Fruit fly (Drosophila melanogaster) whole organism, embryonic: ENCODE results near the gene CG3088.

ENCODE experiments used
- CG10267 ChIP-seq: fragments of 200-800 bp; sonication (Bioruptor generic); optimal IDR thresholded peaks from 2 replicates; lab custom pipeline; 2018; ENCODE audit warnings: missing biosample characterization, mild to moderate bottlenecking, missing genetic modification characterization, moderate library complexity
- CG10431 ChIP-seq: fragments of 200-800 bp; sonication (Bioruptor generic); optimal IDR thresholded peaks from 3 replicates; lab custom pipeline; 2018; ENCODE audit warnings: missing biosample characterization, mild to moderate bottlenecking, missing genetic modification characterization
- CG11504 ChIP-seq: fragments of 200-800 bp; sonication (Bioruptor generic); optimal IDR thresholded peaks from 3 replicates; lab custom pipeline; 2019; ENCODE audit warnings: missing biosample characterization, mild to moderate bottlenecking, missing genetic modification characterization, moderate library complexity
- CG11560 ChIP-seq: fragments of 200-800 bp; sonication (Bioruptor generic); IDR thresholded peaks from 3 replicates; pipeline ENCODE4 v1.3.6; 2022; ENCODE audit warnings: missing biosample characterization, missing genetic modification characterization
- CG11696 ChIP-seq: fragments of 200-800 bp; sonication (Bioruptor generic); IDR thresholded peaks from 2 replicates; pipeline ENCODE4 v1.3.6; 2022; ENCODE audit warnings: missing biosample characterization, missing genetic modification characterization
- CG13123 ChIP-seq: fragments of 200-800 bp; sonication (Bioruptor generic); optimal IDR thresholded peaks from 2 replicates; lab custom pipeline; 2016; ENCODE audit warnings: missing biosample characterization, missing genetic modification characterization
- CG13624 ChIP-seq: fragments of 200-800 bp; sonication (Bioruptor generic); optimal IDR thresholded peaks from 2 replicates; lab custom pipeline; 2016; ENCODE audit warnings: missing biosample characterization, missing genetic modification characterization
- CG14050 ChIP-seq: fragments of 200-800 bp; sonication (Bioruptor generic); IDR thresholded peaks from 3 replicates; pipeline ENCODE4 v1.3.6; 2022; ENCODE audit warnings: missing biosample characterization, missing genetic modification characterization
- CG14710 ChIP-seq: fragments of 200-800 bp; sonication (Bioruptor generic); optimal IDR thresholded peaks from 3 replicates; lab custom pipeline; 2019; ENCODE audit warnings: missing biosample characterization, mild to moderate bottlenecking, missing genetic modification characterization, moderate library complexity
- CG15479 ChIP-seq: fragments of 200-800 bp; sonication (Bioruptor generic); optimal IDR thresholded peaks from 3 replicates; lab custom pipeline; 2019; ENCODE audit warnings: missing biosample characterization, mild to moderate bottlenecking, missing genetic modification characterization, moderate library complexity
- CG15696 ChIP-seq: fragments of 200-800 bp; sonication (Bioruptor generic); optimal IDR thresholded peaks from 2 replicates; lab custom pipeline; 2019; ENCODE audit warnings: missing biosample characterization, mild to moderate bottlenecking, missing genetic modification characterization, moderate library complexity
- CG17361 ChIP-seq: fragments of 200-800 bp; sonication (Bioruptor generic); IDR thresholded peaks from 3 replicates; pipeline ENCODE4 v1.3.6; 2022; ENCODE audit warnings: missing biosample characterization, missing genetic modification characterization
- CG17612 ChIP-seq: fragments of 200-800 bp; sonication (Bioruptor generic); IDR thresholded peaks from 2 replicates; pipeline ENCODE4 v1.3.6; 2022; ENCODE audit warnings: missing biosample characterization, missing genetic modification characterization
- CG17802 ChIP-seq: fragments of 200-800 bp; sonication (Bioruptor generic); optimal IDR thresholded peaks from 2 replicates; lab custom pipeline; 2018; ENCODE audit warnings: missing biosample characterization, mild to moderate bottlenecking, missing genetic modification characterization, moderate library complexity
- CG18599 ChIP-seq: fragments of 200-800 bp; sonication (Bioruptor generic); optimal IDR thresholded peaks from 3 replicates; lab custom pipeline; 2017; ENCODE audit warnings: missing biosample characterization, missing genetic modification characterization, mild to moderate bottlenecking, moderate library complexity, missing genetic modification reagents
- CG30020 ChIP-seq: fragments of 200-800 bp; optimal IDR thresholded peaks from 2 replicates; lab custom pipeline; 2019; ENCODE audit warnings: missing biosample characterization, mild to moderate bottlenecking, missing genetic modification characterization, moderate library complexity
- CG3281 ChIP-seq: fragments of 200-800 bp; sonication (Bioruptor generic); optimal IDR thresholded peaks from 3 replicates; lab custom pipeline; 2017; ENCODE audit warnings: missing biosample characterization, mild to moderate bottlenecking, missing genetic modification characterization
- CG4707 ChIP-seq: fragments of 200-800 bp; sonication (Bioruptor generic); optimal IDR thresholded peaks from 2 replicates; lab custom pipeline; 2018; ENCODE audit warnings: missing biosample characterization, mild to moderate bottlenecking, missing genetic modification characterization, moderate library complexity
- CG7271 ChIP-seq: fragments of 200-800 bp; sonication (Bioruptor generic); optimal IDR thresholded peaks from 2 replicates; lab custom pipeline; 2018; ENCODE audit warnings: missing biosample characterization, mild to moderate bottlenecking, missing genetic modification characterization, moderate library complexity
- CG9609 ChIP-seq: fragments of 200-800 bp; sonication (Bioruptor generic); optimal IDR thresholded peaks from 3 replicates; lab custom pipeline; 2016; ENCODE audit warnings: missing biosample characterization, missing genetic modification characterization
- Fer3 ChIP-seq: fragments of 200-800 bp; sonication (Bioruptor generic); optimal IDR thresholded peaks from 2 replicates; lab custom pipeline; 2018; ENCODE audit warnings: missing biosample characterization, mild to moderate bottlenecking, missing genetic modification characterization, moderate library complexity
- Gsc ChIP-seq: fragments of 200-800 bp; sonication (Bioruptor generic); IDR thresholded peaks from 2 replicates; pipeline ENCODE4 v1.3.6; 2022; ENCODE audit warnings: missing biosample characterization, missing genetic modification characterization
- Hr78 ChIP-seq, 2 experiments: fragments of 200-800 bp in 1 of 2; fragments of >200 bp in 1 of 2; sonication (Bioruptor generic) in 1 of 2; optimal IDR thresholded peaks; 2 replicates each; lab custom pipeline; 2017 to 2019; ENCODE audit warnings: missing biosample characterization in 2 of 2, missing genetic modification characterization in 2 of 2, mild to moderate bottlenecking in 1 of 2, moderate library complexity in 1 of 2
- Lpt ChIP-seq: fragments of >200 bp; optimal IDR thresholded peaks from 2 replicates; lab custom pipeline; 2018; ENCODE audit warnings: missing biosample characterization, missing genetic modification characterization
- NC2α ChIP-seq: fragments of 200-800 bp; sonication (Bioruptor generic); optimal IDR thresholded peaks from 2 replicates; lab custom pipeline; 2016; ENCODE audit warnings: missing biosample characterization, missing genetic modification characterization
- Nf-YA ChIP-seq: fragments of 200-800 bp; sonication (Bioruptor generic); IDR thresholded peaks from 2 replicates; pipeline ENCODE4 v1.3.6; 2022; ENCODE audit warnings: missing biosample characterization, missing genetic modification characterization
- Opbp ChIP-seq: fragments of 200-800 bp; sonication (Bioruptor generic); IDR thresholded peaks from 3 replicates; pipeline ENCODE4 v1.3.6; 2022; ENCODE audit warnings: missing biosample characterization, missing genetic modification characterization; ENCODE audit not compliant: partially characterized antibody
- Rx ChIP-seq: fragments of 200-800 bp; sonication (Bioruptor generic); IDR thresholded peaks from 2 replicates; pipeline ENCODE4 v1.3.6; 2022; ENCODE audit warnings: missing biosample characterization, missing genetic modification characterization
- Stat92E ChIP-seq, 3 experiments: fragments of >200 bp in 2 of 3; fragments of 200-800 bp in 1 of 3; sonication (Bioruptor generic) in 1 of 3; optimal IDR thresholded peaks; 2 replicates each; lab custom pipeline; 2017 to 2019; ENCODE audit warnings: missing biosample characterization in 3 of 3, missing genetic modification characterization in 3 of 3, mild to moderate bottlenecking in 1 of 3, moderate library complexity in 1 of 3
- ab ChIP-seq: fragments of 200-800 bp; sonication (Bioruptor generic); optimal IDR thresholded peaks from 2 replicates; lab custom pipeline; 2016; ENCODE audit warnings: missing biosample characterization, missing genetic modification characterization
- bowl ChIP-seq: fragments of 200-800 bp; sonication (Bioruptor generic); IDR thresholded peaks from 2 replicates; pipeline ENCODE4 v1.3.6; 2022; ENCODE audit warnings: missing biosample characterization, missing genetic modification characterization
- crc ChIP-seq: fragments of 200-800 bp; sonication (Bioruptor generic); optimal IDR thresholded peaks from 2 replicates; lab custom pipeline; 2016; ENCODE audit warnings: missing biosample characterization, missing genetic modification characterization
- crp ChIP-seq, 2 experiments: fragments of 200-800 bp; sonication (Bioruptor generic); optimal IDR thresholded peaks; 2 replicates in 1 of 2; 3 replicates in 1 of 2; lab custom pipeline; 2017; ENCODE audit warnings: missing biosample characterization in 2 of 2, missing genetic modification characterization in 2 of 2, mild to moderate bottlenecking in 1 of 2, moderate library complexity in 1 of 2
- danr ChIP-seq: fragments of 200-800 bp; sonication (Bioruptor generic); IDR thresholded peaks from 2 replicates; pipeline ENCODE4 v1.3.6; 2022; ENCODE audit warnings: missing biosample characterization, missing genetic modification characterization
- gsb ChIP-seq: fragments of 200-800 bp; sonication (Bioruptor generic); IDR thresholded peaks from 2 replicates; pipeline ENCODE4 v1.3.6; 2022; ENCODE audit warnings: missing biosample characterization, missing genetic modification characterization
- gsb-n ChIP-seq: fragments of 200-800 bp; sonication (Bioruptor generic); optimal IDR thresholded peaks from 3 replicates; lab custom pipeline; 2018; ENCODE audit warnings: missing biosample characterization, mild to moderate bottlenecking, missing genetic modification characterization
- ind ChIP-seq: fragments of 200-800 bp; sonication (Bioruptor generic); optimal IDR thresholded peaks from 3 replicates; lab custom pipeline; 2016; ENCODE audit warnings: missing biosample characterization, missing genetic modification characterization
- kah ChIP-seq: fragments of 200-800 bp; sonication (Bioruptor generic); optimal IDR thresholded peaks from 2 replicates; lab custom pipeline; 2018; ENCODE audit warnings: missing biosample characterization, mild to moderate bottlenecking, missing genetic modification characterization
- klu ChIP-seq: fragments of 200-800 bp; sonication (Bioruptor generic); IDR thresholded peaks from 2 replicates; pipeline ENCODE4 v1.3.6; 2022; ENCODE audit warnings: missing biosample characterization, missing genetic modification characterization
- lov ChIP-seq, 2 experiments: fragments of 200-800 bp in 1 of 2; fragments of >200 bp in 1 of 2; sonication (Bioruptor generic) in 1 of 2; IDR thresholded peaks in 1 of 2; optimal IDR thresholded peaks in 1 of 2; 2 replicates in 1 of 2; 3 replicates in 1 of 2; pipeline versions ENCODE4 v1.3.6 to Lab custom; 2017 to 2022; ENCODE audit warnings: missing biosample characterization in 1 of 2, missing genetic modification characterization in 1 of 2
- mam ChIP-seq: fragments of 200-800 bp; sonication (Bioruptor generic); optimal IDR thresholded peaks from 3 replicates; lab custom pipeline; 2016; ENCODE audit warnings: missing biosample characterization, missing genetic modification characterization
- peb ChIP-seq: fragments of 200-800 bp; sonication (Bioruptor generic); IDR thresholded peaks from 2 replicates; pipeline ENCODE4 v1.3.6; 2022; ENCODE audit warnings: missing biosample characterization, missing genetic modification characterization
- pho ChIP-seq: fragments of 200-800 bp; sonication (Bioruptor generic); optimal IDR thresholded peaks from 2 replicates; lab custom pipeline; 2016; ENCODE audit warnings: missing biosample characterization, missing genetic modification characterization
- prd ChIP-seq, 3 experiments: fragments of >200 bp in 2 of 3; fragments of 200-800 bp in 1 of 3; sonication (Bioruptor generic) in 1 of 3; optimal IDR thresholded peaks in 2 of 3; IDR thresholded peaks in 1 of 3; 2 replicates in 2 of 3; 3 replicates in 1 of 3; pipeline versions ENCODE4 v1.3.6 to Lab custom; 2017 to 2022; ENCODE audit warnings: missing biosample characterization in 1 of 3, missing genetic modification characterization in 1 of 3
- psq ChIP-seq: fragments of 200-800 bp; sonication (Bioruptor generic); optimal IDR thresholded peaks from 2 replicates; lab custom pipeline; 2017; ENCODE audit warnings: missing biosample characterization, missing genetic modification characterization
- ro ChIP-seq: fragments of 200-800 bp; sonication (Bioruptor generic); IDR thresholded peaks from 2 replicates; pipeline ENCODE4 v1.3.6; 2022; ENCODE audit warnings: missing biosample characterization, missing genetic modification characterization
- sc ChIP-seq, 3 experiments: fragments of >200 bp in 2 of 3; fragments of 200-800 bp in 1 of 3; sonication (Bioruptor generic) in 1 of 3; optimal IDR thresholded peaks; 2 replicates in 2 of 3; 3 replicates in 1 of 3; lab custom pipeline; 2017; ENCODE audit warnings: mild to moderate bottlenecking in 1 of 3, missing biosample characterization in 1 of 3, missing genetic modification characterization in 1 of 3, missing genetic modification reagents in 1 of 3
- zen2 ChIP-seq: fragments of 200-800 bp; sonication (Bioruptor generic); IDR thresholded peaks from 3 replicates; pipeline ENCODE4 v1.3.6; 2022; ENCODE audit warnings: missing biosample characterization, missing genetic modification characterization; ENCODE audit not compliant: partially characterized antibody

CG3088 gene

DNA sequence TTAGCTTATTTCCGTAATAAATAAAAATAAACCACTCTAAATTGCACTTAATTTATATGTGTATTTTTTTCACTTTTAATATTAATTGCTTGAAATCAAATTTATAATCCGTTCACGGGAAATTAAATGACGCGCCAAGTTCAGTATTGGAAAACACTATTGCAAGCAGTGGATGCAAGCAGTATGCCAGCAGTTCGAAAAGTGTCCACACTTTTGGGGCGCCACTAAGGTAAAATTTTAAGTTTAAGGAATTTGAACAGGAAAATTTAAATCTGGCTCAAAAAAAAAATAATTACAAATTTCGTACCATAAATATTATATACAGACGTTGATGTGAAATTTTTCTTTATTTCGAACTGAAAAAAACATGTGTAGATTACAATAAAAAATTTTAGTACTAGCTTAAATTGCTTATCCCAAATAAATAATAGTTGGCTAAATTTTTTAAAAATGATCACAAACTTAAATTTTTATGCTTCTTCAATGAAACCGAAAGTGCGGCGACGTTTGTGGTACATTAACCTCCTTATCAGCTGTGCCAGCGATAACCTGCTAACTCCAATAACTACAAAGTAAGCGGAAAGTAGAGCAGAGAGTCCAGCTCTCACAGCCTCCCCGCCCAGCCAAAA, 12.9 kb upstream of the CG3088 start (continued):
- TF ChIP-seq peb (GFP tag; lab: Robert Waterston, UW) (no peak), Lpt (GFP tag; lab: Kevin White, UChicago) (no peak), CG18599 (GFP tag; lab: Kevin White, UChicago) (no peak), CG14050 (GFP tag; lab: Robert Waterston, UW) (no peak), CG17361 (no peak; the same call in 2 of the 3 replicates), Gsc (no peak), crc (GFP tag; lab: Kevin White, UChicago) (no peak), lov (optimal IDR thresholded peaks at IDR 0.05; lab: Kevin White, UChicago) (no peak), lov (GFP tag; IDR thresholded peaks at IDR 0.05; lab: Robert Waterston, UW) (no peak), CG13123 (no peak), CG11504 (no peak), Fer3 (tag; lab: Kevin White, UChicago) (peak; percentile 46), ab (GFP tag; lab: Kevin White, UChicago) (no peak), CG17612 (0 out of 2 replicates have a peak, but pooled peaks have one; percentile 15), Opbp (GFP tag; lab: Robert Waterston, UW) (peak; percentile 48; the same call in 1 of the 3 replicates), Hr78 (GFP tag; optimal IDR thresholded peaks at IDR 0.05; lab: Kevin White, UChicago) (peak in 1 of 2 experiments; percentile 33), Rx (GFP tag; lab: Robert Waterston, UW) (no peak), CG9609 (GFP tag; lab: Kevin White, UChicago) (no peak), crp (GFP tag; optimal IDR thresholded peaks at IDR 0.05; lab: Kevin White, UChicago) (no peak), bowl (GFP tag; lab: Robert Waterston, UW) (no peak), gsb (no peak), CG14710 (tag; lab: Kevin White, UChicago) (peak; percentile 47), mam (GFP tag; lab: Kevin White, UChicago) (peak; percentile 49), kah (no peak), CG13624 (GFP tag; lab: Kevin White, UChicago) (no peak), CG11696 (GFP tag; lab: Robert Waterston, UW) (no peak), CG7271 (no peak), CG11560 (tag; lab: Robert Waterston, UW) (no peak; the same call in 2 of the 3 replicates), ro (GFP tag; lab: Robert Waterston, UW) (no peak), CG15696 (tag; lab: Kevin White, UChicago) (no peak), psq (GFP tag; lab: Kevin White, UChicago) (no peak), CG4707 (GFP tag; lab: Kevin White, UChicago) (no peak), NC2α (GFP tag; lab: Kevin White, UChicago) (no peak), CG10267 (tag; lab: Kevin White, UChicago) (peak; percentile 98), CG17802 (tag; lab: Kevin White, UChicago) (peak; percentile 44), ind (peak; percentile 59), danr (GFP tag; lab: Robert Waterston, UW) (no peak), CG15479 (GFP tag; lab: Kevin White, UChicago) (no peak), prd (optimal IDR thresholded peaks at IDR 0.05; lab: Kevin White, UChicago) (no peak), prd (GFP tag; IDR thresholded peaks at IDR 0.05; lab: Robert Waterston, UW) (peak; percentile 59; the same call in 2 of the 3 replicates), klu (GFP tag; lab: Robert Waterston, UW) (0 out of 2 replicates have a peak, but pooled peaks have one; percentile 32), Stat92E (GFP tag; optimal IDR thresholded peaks at IDR 0.05; lab: Kevin White, UChicago) (no peak), Nf-YA (GFP tag; lab: Robert Waterston, UW) (no peak), CG30020 (tag; lab: Kevin White, UChicago) (no peak), zen2 (GFP tag; lab: Robert Waterston, UW) (no peak), sc (optimal IDR thresholded peaks at IDR 0.05; lab: Kevin White, UChicago) (no peak), sc (GFP tag; optimal IDR thresholded peaks at IDR 0.05; lab: Kevin White, UChicago) (no peak), CG3281 (GFP tag; lab: Kevin White, UChicago) (no peak), pho (GFP tag; lab: Kevin White, UChicago) (no peak), gsb-n (tag; lab: Kevin White, UChicago) (no peak), CG10431 (GFP tag; lab: Kevin White, UChicago) (no peak)
